Worm (Caenorhabditis elegans): ENCODE results near the gene K10D2.5.

Gene K10D2.5

ce11 chrIII:5144169-5144568, 28.4 kb upstream of the K10D2.5 start:
- TF ChIP-seq W03F9.2 (tag; optimal IDR thresholded peaks at IDR 0.05) (no peak), dao-5 (tag; optimal IDR thresholded peaks at IDR 0.05) (no peak), him-1 (tag; optimal IDR thresholded peaks at IDR 0.05) (no peak)

ce11 chrIII:5145874-5146273, 26.6 kb upstream of the K10D2.5 start:
- no peak for TF ChIP-seq him-1 (tag; optimal IDR thresholded peaks at IDR 0.05)
- no peak for TF ChIP-seq dao-5 (tag; optimal IDR thresholded peaks at IDR 0.05)
- no peak for TF ChIP-seq W03F9.2 (tag; optimal IDR thresholded peaks at IDR 0.05)

- TF ChIP-seq dao-5 (tag; optimal IDR thresholded peaks at IDR 0.05) (no peak), him-1 (tag; optimal IDR thresholded peaks at IDR 0.05) (no peak), W03F9.2 (tag; optimal IDR thresholded peaks at IDR 0.05) (no peak)
These were observed 25.8 kb upstream of the K10D2.5 start for ce11 chrIII:5146749-5147148.

ce11 chrIII:5147445-5147844, 25.1 kb upstream of the K10D2.5 start:
- TF ChIP-seq dao-5 (tag; optimal IDR thresholded peaks at IDR 0.05) = no peak
- no peak for TF ChIP-seq him-1 (tag; optimal IDR thresholded peaks at IDR 0.05)
- TF ChIP-seq W03F9.2 (tag; optimal IDR thresholded peaks at IDR 0.05) = no peak

- TF ChIP-seq dao-5 (tag; optimal IDR thresholded peaks at IDR 0.05) (no peak), him-1 (tag; optimal IDR thresholded peaks at IDR 0.05) (no peak), W03F9.2 (tag; optimal IDR thresholded peaks at IDR 0.05) (no peak)
These were observed 23.0 kb upstream of the K10D2.5 start, which contains the start of gene Y54H5A.2 for ce11 chrIII:5149478-5149877. Gene Y54H5A.2 (minus strand): TSS chrIII:5149578.

- TF ChIP-seq him-1 (tag; optimal IDR thresholded peaks at IDR 0.05) (no peak), W03F9.2 (tag; optimal IDR thresholded peaks at IDR 0.05) (no peak), dao-5 (tag; optimal IDR thresholded peaks at IDR 0.05) (no peak)
These were observed 22.5 kb upstream of the K10D2.5 start for ce11 chrIII:5150012-5150411.

- TF ChIP-seq him-1 (tag; optimal IDR thresholded peaks at IDR 0.05) = no peak
These were observed 21.5 kb upstream of the K10D2.5 start for ce11 chrIII:5150980-5151379.

ce11 chrIII:5153137-5153536, 19.4 kb upstream of the K10D2.5 start, which contains the start of the genes rbm-42 and grwd-1:
Gene rbm-42 (minus strand): TSS chrIII:5153229.
Gene grwd-1 (plus strand): TSS chrIII:5153464.
- TF ChIP-seq dao-5 (tag; optimal IDR thresholded peaks at IDR 0.05) (no peak), W03F9.2 (tag; optimal IDR thresholded peaks at IDR 0.05) (peak; percentile 77)

- TF ChIP-seq W03F9.2 (tag; optimal IDR thresholded peaks at IDR 0.05) (no peak), him-1 (tag; optimal IDR thresholded peaks at IDR 0.05) (no peak), dao-5 (tag; optimal IDR thresholded peaks at IDR 0.05) (no peak)
These were observed 17.1 kb upstream of the K10D2.5 start for ce11 chrIII:5155393-5155792.

ce11 chrIII:5158674-5159073, 13.8 kb upstream of the K10D2.5 start, which contains the start of gene oxy-4:
Gene oxy-4 (minus strand): TSS chrIII:5158774.
- TF ChIP-seq him-1 (tag; optimal IDR thresholded peaks at IDR 0.05) (no peak), W03F9.2 (tag; optimal IDR thresholded peaks at IDR 0.05) (no peak), dao-5 (tag; optimal IDR thresholded peaks at IDR 0.05) (no peak)

- TF ChIP-seq him-1 (tag; optimal IDR thresholded peaks at IDR 0.05) (no peak), dao-5 (tag; optimal IDR thresholded peaks at IDR 0.05) (no peak), W03F9.2 (tag; optimal IDR thresholded peaks at IDR 0.05) (no peak)
These were observed 13.0 kb upstream of the K10D2.5 start, which contains the start of gene T10F2.5 for ce11 chrIII:5159505-5159904. Gene T10F2.5 (minus strand): TSS chrIII:5159605.

- TF ChIP-seq him-1 (tag; optimal IDR thresholded peaks at IDR 0.05) (no peak), W03F9.2 (tag; optimal IDR thresholded peaks at IDR 0.05) (no peak), dao-5 (tag; optimal IDR thresholded peaks at IDR 0.05) (no peak)
These were observed 11.7 kb upstream of the K10D2.5 start for ce11 chrIII:5160803-5161202.

ce11 chrIII:5162820-5163631, 9.5 kb upstream of the K10D2.5 start, which contains the start of gene gars-1:
Gene gars-1 (minus strand): TSS chrIII:5163627.
- TF ChIP-seq W03F9.2 (tag; optimal IDR thresholded peaks at IDR 0.05) = peak; percentile 15
- TF ChIP-seq him-1 (tag; optimal IDR thresholded peaks at IDR 0.05) = no peak

ce11 chrIII:5165211-5165610, 7.3 kb upstream of the K10D2.5 start, which contains the start of gene T10F2.2:
Gene T10F2.2 (minus strand): TSS chrIII:5165311.
- no peak for TF ChIP-seq dao-5 (tag; optimal IDR thresholded peaks at IDR 0.05)
- no peak for TF ChIP-seq him-1 (tag; optimal IDR thresholded peaks at IDR 0.05)
- TF ChIP-seq W03F9.2 (tag; optimal IDR thresholded peaks at IDR 0.05) = no peak

- no peak for TF ChIP-seq him-1 (tag; optimal IDR thresholded peaks at IDR 0.05)
- TF ChIP-seq dao-5 (tag; optimal IDR thresholded peaks at IDR 0.05) = no peak
- TF ChIP-seq W03F9.2 (tag; optimal IDR thresholded peaks at IDR 0.05) = no peak
These were observed 6.8 kb upstream of the K10D2.5 start for ce11 chrIII:5165745-5166144.
